Worm (Caenorhabditis elegans): ENCODE results near the gene hsp-4.

hsp-4 gene

ce11 chrII:7393922-7394689, 41.7 kb upstream of the hsp-4 start (continued):
- TF ChIP-seq F57C9.4 (tag; optimal IDR thresholded peaks at IDR 0.05), result no peak
- no peak for TF ChIP-seq nfya-2 (GFP tag; IDR thresholded peaks at IDR 0.05)
- TF ChIP-seq B0261.1 (tag; optimal IDR thresholded peaks at IDR 0.05), result no peak
- peak; percentile 70; the same call in 1 of the 2 replicates for TF ChIP-seq madf-8 (GFP tag; conservative IDR thresholded peaks at IDR 0.05)
- TF ChIP-seq F33H1.4 (GFP tag; IDR thresholded peaks at IDR 0.05), result peak; percentile 85
- no peak for TF ChIP-seq nhr-179 (tag; optimal IDR thresholded peaks at IDR 0.05)
- TF ChIP-seq D2030.7 (GFP tag; IDR thresholded peaks at IDR 0.05), result no peak
- no peak for TF ChIP-seq ceh-79 (tag; optimal IDR thresholded peaks at IDR 0.05)
- no peak for TF ChIP-seq F49E8.2 (tag; optimal IDR thresholded peaks at IDR 0.05; ENCODE audit: insufficient read depth)
- TF ChIP-seq ceh-58 (GFP tag; IDR thresholded peaks at IDR 0.05), result no peak
- TF ChIP-seq tlf-1 (GFP tag; optimal IDR thresholded peaks at IDR 0.05), result no peak
- TF ChIP-seq Y56A3A.18 (GFP tag; IDR thresholded peaks at IDR 0.05), result no peak
- no peak for TF ChIP-seq bed-1 (GFP tag; IDR thresholded peaks at IDR 0.05)
- 0 out of 2 replicates have a peak, but pooled peaks have one; percentile 20 for TF ChIP-seq lin-26 (GFP tag; IDR thresholded peaks at IDR 0.05)
- TF ChIP-seq Y79H2A.3 (GFP tag; conservative IDR thresholded peaks at IDR 0.05), result no peak
- TF ChIP-seq bed-2 (GFP tag; IDR thresholded peaks at IDR 0.05), result no peak
- TF ChIP-seq xnd-1 (tag; optimal IDR thresholded peaks at IDR 0.05), result peak; percentile 70
- TF ChIP-seq T07F8.4 (tag; optimal IDR thresholded peaks at IDR 0.05), result no peak
- TF ChIP-seq mxl-1 (tag; optimal IDR thresholded peaks at IDR 0.05), result no peak
- TF ChIP-seq cebp-1 (GFP tag; IDR thresholded peaks at IDR 0.05), result no peak
- peak; percentile 3 for TF ChIP-seq cebp-1 (tag; optimal IDR thresholded peaks at IDR 0.05)
- no peak for TF ChIP-seq mes-4 (tag; optimal IDR thresholded peaks at IDR 0.05)

- TF ChIP-seq Y79H2A.3 (GFP tag; conservative IDR thresholded peaks at IDR 0.05), result no peak
- TF ChIP-seq dox-1 (GFP tag; IDR thresholded peaks at IDR 0.05), result peak; percentile 22; the same call in 1 of the 2 replicates
These were observed 40.9 kb upstream of the hsp-4 start for ce11 chrII:7393393-7393792.

DNA sequence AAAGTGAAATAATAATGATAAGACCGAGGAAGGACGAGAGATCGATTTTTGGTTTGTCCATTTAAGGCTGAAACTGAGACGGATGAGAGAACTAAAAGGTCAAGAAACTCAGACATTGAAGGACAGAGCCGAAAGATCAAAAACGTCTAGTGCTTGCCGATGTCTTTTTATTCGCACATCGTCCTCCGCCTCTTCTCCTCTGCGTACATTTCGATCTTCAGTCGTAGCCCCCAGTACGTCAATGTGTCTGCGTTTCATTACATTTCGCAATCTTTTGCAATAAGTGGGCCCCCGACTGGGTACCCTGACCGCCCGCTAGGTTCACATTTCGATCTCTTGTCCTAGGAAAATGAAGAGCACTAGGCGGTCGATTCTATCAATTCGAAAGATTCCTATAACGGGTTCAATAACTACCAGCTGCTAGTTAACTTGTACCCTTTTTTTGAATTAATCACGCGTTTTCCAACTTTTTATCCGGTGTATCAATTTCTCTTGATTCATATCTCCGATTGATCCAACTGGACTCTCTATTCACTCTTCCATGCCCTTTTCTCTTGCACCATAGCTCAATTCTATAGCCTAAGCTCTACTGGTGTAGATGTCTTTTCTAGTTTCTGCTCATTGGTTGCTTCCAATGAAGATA, 39.7 kb upstream of the hsp-4 start:
- peak; percentile 28 for TF ChIP-seq lin-40 (tag; optimal IDR thresholded peaks at IDR 0.05)
- no peak for TF ChIP-seq madf-10 (tag; optimal IDR thresholded peaks at IDR 0.05)
- TF ChIP-seq attf-6 (GFP tag; IDR thresholded peaks at IDR 0.05), result no peak
- peak; percentile 36 for TF ChIP-seq snpc-4 (GFP tag; optimal IDR thresholded peaks at IDR 0.05)
- peak in 1 of 4 experiments; percentile 24 for TF ChIP-seq snpc-4 (tag; optimal IDR thresholded peaks at IDR 0.05)
- TF ChIP-seq ztf-3 (GFP tag; optimal IDR thresholded peaks at IDR 0.05), result no peak
- TF ChIP-seq nhr-80 (tag; optimal IDR thresholded peaks at IDR 0.05), result peak; percentile 86
- peak; percentile 39; the same call in 1 of the 2 replicates for TF ChIP-seq pbrm-1 (GFP tag; IDR thresholded peaks at IDR 0.05)
- no peak for TF ChIP-seq T07F8.4 (tag; optimal IDR thresholded peaks at IDR 0.05)
- TF ChIP-seq hlh-26 (GFP tag; conservative IDR thresholded peaks at IDR 0.05), result no peak
- 0 out of 2 replicates have a peak, but pooled peaks have one; percentile 50 for TF ChIP-seq ekl-4 (GFP tag; IDR thresholded peaks at IDR 0.05)
- TF ChIP-seq nhr-90 (tag; optimal IDR thresholded peaks at IDR 0.05), result peak; percentile 9
- peak; percentile 35; the same call in 1 of the 2 replicates for TF ChIP-seq mcd-1 (GFP tag; IDR thresholded peaks at IDR 0.05)
- peak; percentile 61 for TF ChIP-seq ceh-27 (GFP tag; optimal IDR thresholded peaks at IDR 0.05)
- peak; percentile 2 for TF ChIP-seq ztf-18 (tag; optimal IDR thresholded peaks at IDR 0.05)
- peak; percentile 25 for TF ChIP-seq ets-4 (GFP tag; optimal IDR thresholded peaks at IDR 0.05)
- no peak for TF ChIP-seq him-1 (tag; optimal IDR thresholded peaks at IDR 0.05)
- no peak for TF ChIP-seq hsf-1 (GFP tag; IDR thresholded peaks at IDR 0.05)
- TF ChIP-seq cebp-1 (GFP tag; IDR thresholded peaks at IDR 0.05), result peak; percentile 97
- TF ChIP-seq cebp-1 (tag; optimal IDR thresholded peaks at IDR 0.05), result peak; percentile 99
- peak; percentile 25 for TF ChIP-seq ztf-26 (tag; optimal IDR thresholded peaks at IDR 0.05)
- no peak for TF ChIP-seq xnd-1 (tag; optimal IDR thresholded peaks at IDR 0.05)
- TF ChIP-seq ZK185.1 (tag; optimal IDR thresholded peaks at IDR 0.05; ENCODE audit: poor library complexity, severe bottlenecking), result peak; percentile 21
- TF ChIP-seq Y53G8AR.9 (GFP tag; conservative IDR thresholded peaks at IDR 0.05), result 0 out of 2 replicates have a peak, but pooled peaks have one; percentile 48
- peak; percentile 80 for TF ChIP-seq attf-5 (GFP tag; optimal IDR thresholded peaks at IDR 0.05)

Measured in whole organism, young adult.